Fruit fly (Drosophila melanogaster) whole organism, embryonic: Measurements from ENCODE around the gene RpS28-like.
A peak's percentile ranks its signal among the peaks of the same experiment; 100 is the strongest.

ENCODE experiments used
- Atf3 ChIP-seq: fragments of 200-800 bp; sonication (Bioruptor generic); optimal IDR thresholded peaks from 3 replicates; lab custom pipeline; 2016; ENCODE audit warnings: missing biosample characterization, missing genetic modification characterization
- Atf6 ChIP-seq: fragments of 200-800 bp; sonication (Bioruptor generic); IDR thresholded peaks from 2 replicates; pipeline ENCODE4 v1.3.6; 2022; ENCODE audit warnings: missing biosample characterization, missing genetic modification characterization
- BtbVII ChIP-seq: fragments of 200-800 bp; sonication (Bioruptor generic); optimal IDR thresholded peaks from 3 replicates; lab custom pipeline; 2017; ENCODE audit warnings: missing biosample characterization, mild to moderate bottlenecking, missing genetic modification characterization
- CG10274 ChIP-seq: fragments of 200-800 bp; sonication (Bioruptor generic); optimal IDR thresholded peaks from 3 replicates; lab custom pipeline; 2017; ENCODE audit warnings: missing biosample characterization, mild to moderate bottlenecking, missing genetic modification characterization
- CG11247 ChIP-seq: fragments of 200-800 bp; sonication (Bioruptor generic); IDR thresholded peaks from 2 replicates; pipeline ENCODE4 v1.3.6; 2022; ENCODE audit warnings: missing biosample characterization, missing genetic modification characterization
- CG12942 ChIP-seq: fragments of 200-800 bp; sonication (Bioruptor generic); optimal IDR thresholded peaks from 3 replicates; lab custom pipeline; 2016; ENCODE audit warnings: missing biosample characterization, missing genetic modification characterization
- CG1529 ChIP-seq: fragments of 200-800 bp; sonication (Bioruptor generic); optimal IDR thresholded peaks from 3 replicates; lab custom pipeline; 2018; ENCODE audit warnings: missing biosample characterization, missing genetic modification characterization
- CG1647 ChIP-seq: fragments of 200-800 bp; sonication (Bioruptor generic); optimal IDR thresholded peaks from 3 replicates; lab custom pipeline; 2016; ENCODE audit warnings: missing biosample characterization, missing genetic modification characterization
- CG16779 ChIP-seq: fragments of 200-800 bp; sonication (Bioruptor generic); IDR thresholded peaks from 2 replicates; pipeline ENCODE4 v1.3.6; 2022; ENCODE audit warnings: missing biosample characterization, missing genetic modification characterization
- CG16815 ChIP-seq: fragments of 200-800 bp; sonication (Bioruptor generic); optimal IDR thresholded peaks from 3 replicates; lab custom pipeline; 2017; ENCODE audit warnings: missing biosample characterization, mild to moderate bottlenecking, missing genetic modification characterization
- CG17328 ChIP-seq: fragments of 200-800 bp; sonication (Bioruptor generic); IDR thresholded peaks from 2 replicates; pipeline ENCODE4 v1.3.6; 2022; ENCODE audit warnings: missing biosample characterization, missing genetic modification characterization
- CG18619 ChIP-seq: fragments of 200-800 bp; sonication (Bioruptor generic); optimal IDR thresholded peaks from 3 replicates; lab custom pipeline; 2017; ENCODE audit warnings: missing biosample characterization, mild to moderate bottlenecking, missing genetic modification characterization
- CG2875 ChIP-seq: fragments of 200-800 bp; sonication (Bioruptor generic); optimal IDR thresholded peaks from 2 replicates; lab custom pipeline; 2017; ENCODE audit warnings: missing biosample characterization, mild to moderate bottlenecking, missing genetic modification characterization, missing genetic modification reagents
- CG32767 ChIP-seq: fragments of 200-800 bp; sonication (Bioruptor generic); IDR thresholded peaks from 2 replicates; pipeline ENCODE4 v1.3.6; 2022; ENCODE audit warnings: missing biosample characterization, missing genetic modification characterization
- CG3838 ChIP-seq: fragments of 200-800 bp; sonication (Bioruptor generic); optimal IDR thresholded peaks from 3 replicates; lab custom pipeline; 2016; ENCODE audit warnings: missing biosample characterization, missing genetic modification characterization
- CG4360 ChIP-seq: fragments of 200-800 bp; sonication (Bioruptor generic); IDR thresholded peaks from 2 replicates; pipeline ENCODE4 v1.3.6; 2022; ENCODE audit warnings: missing biosample characterization, missing genetic modification characterization
- CG4424 ChIP-seq: fragments of 200-800 bp; sonication (Bioruptor generic); optimal IDR thresholded peaks from 3 replicates; lab custom pipeline; 2016; ENCODE audit warnings: missing biosample characterization, missing genetic modification characterization
- CG4730 ChIP-seq: fragments of 200-800 bp; sonication (Bioruptor generic); IDR thresholded peaks from 2 replicates; pipeline ENCODE4 v1.3.6; 2022; ENCODE audit warnings: missing biosample characterization, missing genetic modification characterization
- CG6854 ChIP-seq: fragments of 200-800 bp; sonication (Bioruptor generic); optimal IDR thresholded peaks from 3 replicates; lab custom pipeline; 2017; ENCODE audit warnings: missing biosample characterization, mild to moderate bottlenecking, missing genetic modification characterization
- CG9215 ChIP-seq: fragments of 200-800 bp; sonication (Bioruptor generic); IDR thresholded peaks from 2 replicates; pipeline ENCODE4 v1.3.6; 2022; ENCODE audit warnings: missing biosample characterization, missing genetic modification characterization
- Camta ChIP-seq: fragments of 200-800 bp; sonication (Bioruptor generic); optimal IDR thresholded peaks from 2 replicates; lab custom pipeline; 2016; ENCODE audit warnings: missing biosample characterization, missing genetic modification characterization
- CkIIα-i1 ChIP-seq: fragments of 200-800 bp; sonication (Bioruptor generic); IDR thresholded peaks from 2 replicates; pipeline ENCODE4 v1.3.6; 2022; ENCODE audit warnings: missing biosample characterization, missing genetic modification characterization
- D19B ChIP-seq: fragments of 200-800 bp; sonication (Bioruptor generic); optimal IDR thresholded peaks from 2 replicates; lab custom pipeline; 2017; ENCODE audit warnings: missing biosample characterization, mild to moderate bottlenecking, missing genetic modification characterization
- Deaf1 ChIP-seq: fragments of 200-800 bp; optimal IDR thresholded peaks from 3 replicates; lab custom pipeline; 2019; ENCODE audit warnings: missing biosample characterization, mild to moderate bottlenecking, missing genetic modification characterization, moderate library complexity
- Dp ChIP-seq: fragments of 200-800 bp; sonication (Bioruptor generic); optimal IDR thresholded peaks from 2 replicates; lab custom pipeline; 2018; ENCODE audit warnings: missing biosample characterization, mild to moderate bottlenecking, missing genetic modification characterization, moderate library complexity
- Dref ChIP-seq: fragments of 200-800 bp; sonication (Bioruptor generic); IDR thresholded peaks from 2 replicates; pipeline ENCODE4 v1.3.6; 2022; ENCODE audit warnings: missing biosample characterization, missing genetic modification characterization
- Drgx ChIP-seq: fragments of 200-800 bp; sonication (Bioruptor generic); IDR thresholded peaks from 2 replicates; pipeline ENCODE4 v1.3.6; 2022; ENCODE audit warnings: missing biosample characterization, missing genetic modification characterization
- E2f1 ChIP-seq: fragments of 200-800 bp; sonication (Bioruptor generic); IDR thresholded peaks from 2 replicates; pipeline ENCODE4 v1.3.6; 2022; ENCODE audit warnings: missing biosample characterization, missing genetic modification characterization
- E2f2 ChIP-seq: fragments of 200-800 bp; sonication (Bioruptor generic); IDR thresholded peaks from 2 replicates; pipeline ENCODE4 v1.3.6; 2022; ENCODE audit warnings: missing biosample characterization, missing genetic modification characterization
- Ets65A ChIP-seq: fragments of 200-800 bp; sonication (Bioruptor generic); peaks from one replicate; lab custom pipeline; 2016; ENCODE audit warnings: missing biosample characterization, missing genetic modification characterization
- HmgD ChIP-seq: fragments of 200-800 bp; sonication (Bioruptor generic); optimal IDR thresholded peaks from 3 replicates; lab custom pipeline; 2016; ENCODE audit warnings: missing biosample characterization, missing genetic modification characterization
- Max ChIP-seq: fragments of 200-800 bp; sonication (Bioruptor generic); optimal IDR thresholded peaks from 2 replicates; lab custom pipeline; 2016; ENCODE audit warnings: missing biosample characterization, mild to moderate bottlenecking, missing genetic modification characterization
- Ravus ChIP-seq: fragments of 200-800 bp; sonication (Bioruptor generic); IDR thresholded peaks from 2 replicates; pipeline ENCODE4 v1.3.6; 2022; ENCODE audit warnings: missing biosample characterization, missing genetic modification characterization
- bigmax ChIP-seq: fragments of 200-800 bp; sonication (Bioruptor generic); optimal IDR thresholded peaks from 2 replicates; lab custom pipeline; 2018; ENCODE audit warnings: missing biosample characterization, mild to moderate bottlenecking, missing genetic modification characterization
- btn ChIP-seq: fragments of 200-800 bp; sonication (Bioruptor generic); optimal IDR thresholded peaks from 2 replicates; lab custom pipeline; 2016; ENCODE audit warnings: missing biosample characterization, missing genetic modification characterization
- caup ChIP-seq: fragments of 200-800 bp; sonication (Bioruptor generic); optimal IDR thresholded peaks from 3 replicates; lab custom pipeline; 2017; ENCODE audit warnings: missing biosample characterization, mild to moderate bottlenecking, missing genetic modification characterization, moderate library complexity; ENCODE audit not compliant: severe bottlenecking
- crol ChIP-seq: fragments of 200-800 bp; sonication (Bioruptor generic); IDR thresholded peaks from 2 replicates; pipeline ENCODE4 v1.3.6; 2022; ENCODE audit warnings: missing biosample characterization, missing genetic modification characterization
- cwo ChIP-seq: fragments of 200-800 bp; sonication (Bioruptor generic); optimal IDR thresholded peaks from 3 replicates; lab custom pipeline; 2017; ENCODE audit warnings: missing biosample characterization, missing genetic modification characterization, mild to moderate bottlenecking, moderate library complexity, missing genetic modification reagents
- disco-r ChIP-seq: fragments of 200-800 bp; sonication (Bioruptor generic); optimal IDR thresholded peaks from 2 replicates; lab custom pipeline; 2016; ENCODE audit warnings: missing biosample characterization, missing genetic modification characterization
- dm ChIP-seq: fragments of 200-800 bp; sonication (Bioruptor generic); optimal IDR thresholded peaks from 3 replicates; lab custom pipeline; 2016; ENCODE audit warnings: missing biosample characterization, missing genetic modification characterization
- en ChIP-seq: fragments of 200-800 bp; sonication (Bioruptor generic); optimal IDR thresholded peaks from 2 replicates; lab custom pipeline; 2016; ENCODE audit warnings: missing biosample characterization, missing genetic modification characterization
- eve ChIP-seq, 2 experiments: fragments of >200 bp; optimal IDR thresholded peaks; 2 replicates each; lab custom pipeline; 2017; ENCODE audit warnings: missing biosample characterization in 2 of 2, missing genetic modification characterization in 2 of 2
- exex ChIP-seq: fragments of 200-800 bp; sonication (Bioruptor generic); optimal IDR thresholded peaks from 4 replicates; lab custom pipeline; 2018; ENCODE audit warnings: missing biosample characterization, mild to moderate bottlenecking, missing genetic modification characterization, moderate library complexity
- ken ChIP-seq: fragments of 200-800 bp; sonication (Bioruptor generic); IDR thresholded peaks from 3 replicates; pipeline ENCODE4 v1.3.6; 2022; ENCODE audit warnings: missing biosample characterization, missing genetic modification characterization
- lmd ChIP-seq: fragments of 200-800 bp; sonication (Bioruptor generic); IDR thresholded peaks from 2 replicates; pipeline ENCODE4 v1.3.6; 2022; ENCODE audit warnings: missing biosample characterization, missing genetic modification characterization
- prd ChIP-seq, 3 experiments: fragments of >200 bp in 2 of 3; fragments of 200-800 bp in 1 of 3; sonication (Bioruptor generic) in 1 of 3; optimal IDR thresholded peaks in 2 of 3; IDR thresholded peaks in 1 of 3; 2 replicates in 2 of 3; 3 replicates in 1 of 3; pipeline versions ENCODE4 v1.3.6 to Lab custom; 2017 to 2022; ENCODE audit warnings: missing biosample characterization in 1 of 3, missing genetic modification characterization in 1 of 3
- psq ChIP-seq: fragments of 200-800 bp; sonication (Bioruptor generic); optimal IDR thresholded peaks from 2 replicates; lab custom pipeline; 2017; ENCODE audit warnings: missing biosample characterization, missing genetic modification characterization
- rib ChIP-seq: fragments of 200-800 bp; sonication (Bioruptor generic); IDR thresholded peaks from 2 replicates; pipeline ENCODE4 v1.3.6; 2022; ENCODE audit warnings: missing biosample characterization, missing genetic modification characterization
- slou ChIP-seq: fragments of 200-800 bp; sonication (Bioruptor generic); optimal IDR thresholded peaks from 3 replicates; lab custom pipeline; 2016; ENCODE audit warnings: missing biosample characterization, missing genetic modification characterization
- tup ChIP-seq: fragments of 200-800 bp; sonication (Bioruptor generic); optimal IDR thresholded peaks from 2 replicates; lab custom pipeline; 2016; ENCODE audit warnings: missing biosample characterization, mild to moderate bottlenecking, missing genetic modification characterization, moderate library complexity
- vnd ChIP-seq: fragments of 200-800 bp; sonication (Bioruptor generic); IDR thresholded peaks from 3 replicates; pipeline ENCODE4 v1.3.6; 2022; ENCODE audit warnings: missing biosample characterization, missing genetic modification characterization; ENCODE audit not compliant: partially characterized antibody
- vvl ChIP-seq: fragments of 200-800 bp; sonication (Bioruptor generic); IDR thresholded peaks from 2 replicates; pipeline ENCODE4 v1.3.6; 2022; ENCODE audit warnings: missing biosample characterization, missing genetic modification characterization

Gene RpS28-like

DNA sequence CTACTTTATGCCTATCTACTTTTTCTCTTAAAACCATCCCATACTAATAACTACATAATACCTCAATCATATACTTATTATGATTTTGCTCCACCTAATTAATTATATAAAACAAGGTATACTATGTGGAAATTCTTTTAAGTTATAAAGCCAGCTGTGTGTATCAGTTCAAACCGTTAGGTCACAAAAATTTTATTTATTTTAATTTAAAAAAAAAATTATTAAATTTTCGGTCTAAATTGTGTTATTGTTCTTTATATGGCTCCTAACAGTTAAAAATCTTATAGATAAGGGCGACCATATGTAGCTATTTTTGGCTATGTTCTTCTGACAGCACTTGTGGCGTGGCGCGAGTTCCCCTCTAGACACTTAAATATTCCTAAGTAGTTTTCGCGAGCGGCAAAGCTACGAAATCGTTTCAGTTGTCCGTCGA is 49.3 kb upstream of the RpS28-like start, which contains the start of gene Aldh (continued):
- TF ChIP-seq Camta (no peak), CG12942 (GFP tag; lab: Kevin White, UChicago) (no peak), Drgx (peak; percentile 65), rib (GFP tag; lab: Robert Waterston, UW) (peak; percentile 32; the same call in 1 of the 2 replicates), vnd (GFP tag; lab: Robert Waterston, UW) (no peak), dm (GFP tag; lab: Kevin White, UChicago) (no peak), CG3838 (GFP tag; lab: Kevin White, UChicago) (no peak), CG1647 (GFP tag; lab: Kevin White, UChicago) (no peak), CG16779 (GFP tag; lab: Robert Waterston, UW) (no peak), psq (GFP tag; lab: Kevin White, UChicago) (no peak), lmd (GFP tag; lab: Robert Waterston, UW) (peak; percentile 52; the same call in 1 of the 2 replicates), CG4730 (GFP tag; lab: Robert Waterston, UW) (no peak), Max (GFP tag; lab: Kevin White, UChicago) (no peak), exex (peak; percentile 71), cwo (GFP tag; lab: Kevin White, UChicago) (peak; percentile 46), D19B (peak; percentile 43), vvl (peak; percentile 20; the same call in 1 of the 2 replicates), Ets65A (GFP tag; lab: Kevin White, UChicago) (peak; percentile 57), ken (GFP tag; lab: Robert Waterston, UW) (no peak), CG6854 (GFP tag; lab: Kevin White, UChicago) (no peak), crol (GFP tag; lab: Robert Waterston, UW) (no peak), HmgD (GFP tag; lab: Kevin White, UChicago) (no peak), Ravus (GFP tag; lab: Robert Waterston, UW) (no peak), btn (GFP tag; lab: Kevin White, UChicago) (no peak), slou (GFP tag; lab: Kevin White, UChicago) (no peak), CG4360 (GFP tag; lab: Robert Waterston, UW) (no peak), caup (GFP tag; lab: Kevin White, UChicago) (peak; percentile 46), CG4424 (GFP tag; lab: Kevin White, UChicago) (no peak), CG32767 (GFP tag; lab: Robert Waterston, UW) (no peak), disco-r (no peak), eve (GFP tag; optimal IDR thresholded peaks at IDR 0.05; lab: Kevin White, UChicago) (no peak), CG11247 (GFP tag; lab: Robert Waterston, UW) (no peak), Atf3 (GFP tag; lab: Kevin White, UChicago) (no peak), Dp (GFP tag; lab: Kevin White, UChicago) (no peak), BtbVII (no peak), E2f1 (GFP tag; lab: Robert Waterston, UW) (no peak), CG10274 (GFP tag; lab: Kevin White, UChicago) (no peak), Dref (GFP tag; lab: Robert Waterston, UW) (no peak), en (GFP tag; lab: Kevin White, UChicago) (no peak), CG1529 (GFP tag; lab: Kevin White, UChicago) (no peak), CG17328 (no peak), CG18619 (GFP tag; lab: Kevin White, UChicago) (peak; percentile 37), CG16815 (GFP tag; lab: Kevin White, UChicago) (no peak), Deaf1 (no peak), E2f2 (no peak), Atf6 (GFP tag; lab: Robert Waterston, UW) (0 out of 2 replicates have a peak, but pooled peaks have one; percentile 38), bigmax (no peak), CkIIα-i1 (GFP tag; lab: Robert Waterston, UW) (no peak), CG2875 (GFP tag; lab: Kevin White, UChicago) (no peak), prd (optimal IDR thresholded peaks at IDR 0.05; lab: Kevin White, UChicago) (no peak), prd (GFP tag; IDR thresholded peaks at IDR 0.05; lab: Robert Waterston, UW) (peak; percentile 37; the same call in 1 of the 3 replicates), CG9215 (GFP tag; lab: Robert Waterston, UW) (peak; percentile 29; the same call in 1 of the 2 replicates), tup (GFP tag; lab: Kevin White, UChicago) (no peak)
